Worm (Caenorhabditis elegans): Measurements from ENCODE around the gene unc-70.

Gene unc-70

DNA sequence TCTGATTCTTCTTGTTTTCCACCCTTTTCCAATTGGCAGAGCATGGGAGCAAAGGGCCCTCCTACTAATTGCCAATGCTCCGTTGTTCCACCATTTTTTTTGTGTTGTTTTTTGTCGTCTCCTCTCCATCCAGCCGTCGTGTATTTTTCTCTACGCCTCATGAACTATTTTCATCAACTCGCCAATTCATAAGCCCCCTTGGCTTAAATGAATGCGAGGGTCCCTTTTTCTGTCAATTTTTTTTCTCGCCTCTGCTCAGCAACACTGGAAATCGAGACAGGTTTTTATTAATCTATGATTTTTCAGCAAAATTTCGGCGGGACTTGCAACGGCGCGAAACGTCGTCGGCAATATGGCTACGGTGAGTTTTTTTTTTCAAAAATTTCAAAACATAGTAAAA lies at the start of gene unc-70:
Gene unc-70, plus strand, starts transcription at position 301 of the 400 bp plus-strand sequence.
- TF ChIP-seq zag-1 (tag; optimal IDR thresholded peaks at IDR 0.05) = no peak
- TF ChIP-seq nhr-77 (tag; optimal IDR thresholded peaks at IDR 0.05) = no peak
- TF ChIP-seq pqm-1 (tag; optimal IDR thresholded peaks at IDR 0.05) = no peak
- no peak for TF ChIP-seq pha-4 (tag; optimal IDR thresholded peaks at IDR 0.05)
- no peak for TF ChIP-seq ceh-28 (tag; optimal IDR thresholded peaks at IDR 0.05)
- no peak for TF ChIP-seq egl-27 (tag; optimal IDR thresholded peaks at IDR 0.05)
- no peak for TF ChIP-seq nhr-237 (tag; optimal IDR thresholded peaks at IDR 0.05)
- TF ChIP-seq tbx-2 (tag; optimal IDR thresholded peaks at IDR 0.05) = no peak
- no peak for TF ChIP-seq eor-1 (tag; optimal IDR thresholded peaks at IDR 0.05)
- no peak for TF ChIP-seq nhr-11 (tag; optimal IDR thresholded peaks at IDR 0.05)
- TF ChIP-seq ceh-82 (tag; optimal IDR thresholded peaks at IDR 0.05) = no peak
- no peak for TF ChIP-seq nhr-76 (tag; optimal IDR thresholded peaks at IDR 0.05)
- no peak for TF ChIP-seq fos-1 (tag; optimal IDR thresholded peaks at IDR 0.05)
- TF ChIP-seq elt-3 (tag; optimal IDR thresholded peaks at IDR 0.05) = no peak

DNA sequence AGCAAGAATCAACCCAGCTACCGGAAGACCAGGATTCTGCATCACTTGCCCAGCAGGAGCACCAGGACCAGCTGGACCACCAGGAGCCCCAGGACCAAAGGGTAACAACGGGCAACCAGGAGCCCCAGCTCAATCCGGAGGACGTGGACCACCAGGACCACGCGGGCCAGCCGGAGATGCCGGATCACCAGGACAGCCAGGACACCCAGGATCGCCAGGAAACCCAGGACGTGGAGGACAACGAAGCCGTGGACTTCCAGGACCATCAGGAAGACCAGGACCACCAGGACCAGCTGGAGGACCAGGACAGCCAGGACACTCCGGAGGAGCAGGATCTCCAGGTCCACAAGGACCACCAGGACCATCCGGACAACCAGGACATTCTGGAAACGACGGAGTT lies 49.6 kb upstream of the unc-70 start:
- no peak for TF ChIP-seq nhr-28 (tag; optimal IDR thresholded peaks at IDR 0.05)
- TF ChIP-seq pha-4 (tag; optimal IDR thresholded peaks at IDR 0.05) = no peak
- no peak for TF ChIP-seq mdl-1 (tag; optimal IDR thresholded peaks at IDR 0.05)
- no peak for TF ChIP-seq egl-27 (tag; optimal IDR thresholded peaks at IDR 0.05)
- no peak for TF ChIP-seq mml-1 (tag; optimal IDR thresholded peaks at IDR 0.05)
- no peak for TF ChIP-seq lin-15B (tag; optimal IDR thresholded peaks at IDR 0.05)
- TF ChIP-seq ZK546.5 (tag; optimal IDR thresholded peaks at IDR 0.05) = no peak
- no peak for TF ChIP-seq nhr-23 (tag; optimal IDR thresholded peaks at IDR 0.05)
- TF ChIP-seq zag-1 (tag; optimal IDR thresholded peaks at IDR 0.05) = no peak
- TF ChIP-seq aly-2 (tag; optimal IDR thresholded peaks at IDR 0.05) = no peak
- TF ChIP-seq unc-62 (GFP tag; optimal IDR thresholded peaks at IDR 0.05) = no peak
- TF ChIP-seq ceh-16 (tag; optimal IDR thresholded peaks at IDR 0.05) = no peak
- TF ChIP-seq lsy-12 (tag; optimal IDR thresholded peaks at IDR 0.05) = no peak
- no peak for TF ChIP-seq fkh-10 (GFP tag; optimal IDR thresholded peaks at IDR 0.05)
- TF ChIP-seq nhr-25 (tag; optimal IDR thresholded peaks at IDR 0.05) = no peak
- no peak for TF ChIP-seq fkh-2 (tag; optimal IDR thresholded peaks at IDR 0.05)
- no peak for TF ChIP-seq nhr-12 (tag; optimal IDR thresholded peaks at IDR 0.05)

DNA sequence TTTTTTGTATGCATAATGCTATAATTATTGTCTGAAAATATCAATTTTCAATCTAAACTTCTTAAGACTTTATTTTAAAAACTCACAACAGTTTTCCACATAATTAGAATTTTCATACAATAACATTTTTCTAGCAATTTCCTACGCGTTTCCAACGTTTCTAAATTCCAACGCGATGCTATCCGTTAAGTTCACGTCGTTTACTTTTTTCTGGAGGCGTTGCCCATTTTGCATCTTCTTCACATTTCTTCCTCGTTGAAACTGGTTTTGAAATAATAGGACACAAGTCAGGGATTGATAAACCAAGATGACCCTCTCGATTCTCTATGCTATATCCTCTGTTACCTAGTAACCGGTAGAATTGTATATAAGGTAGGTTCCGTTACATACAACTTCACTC lies 45.9 kb upstream of the unc-70 start, which contains the start of the genes T15B7.14 and col-143:
Gene T15B7.14, minus strand, starts transcription at position 101 of the 400 bp plus-strand sequence.
Gene col-143, plus strand, starts transcription at position 394 of the 400 bp plus-strand sequence.
- no peak for TF ChIP-seq ZK546.5 (tag; optimal IDR thresholded peaks at IDR 0.05)
- no peak for TF ChIP-seq ceh-16 (tag; optimal IDR thresholded peaks at IDR 0.05)
- no peak for TF ChIP-seq fos-1 (tag; optimal IDR thresholded peaks at IDR 0.05)
- no peak for TF ChIP-seq elt-1 (tag; optimal IDR thresholded peaks at IDR 0.05)
- no peak for TF ChIP-seq nhr-43 (tag; optimal IDR thresholded peaks at IDR 0.05; ENCODE audit: poor library complexity, severe bottlenecking)
- no peak for TF ChIP-seq ztf-4 (tag; optimal IDR thresholded peaks at IDR 0.05)
- no peak for TF ChIP-seq fkh-10 (GFP tag; optimal IDR thresholded peaks at IDR 0.05)
- TF ChIP-seq nhr-28 (tag; optimal IDR thresholded peaks at IDR 0.05) = no peak
- no peak for TF ChIP-seq fkh-2 (tag; optimal IDR thresholded peaks at IDR 0.05)
- no peak for TF ChIP-seq daf-12 (tag; optimal IDR thresholded peaks at IDR 0.05)
- no peak for TF ChIP-seq unc-39 (tag; optimal IDR thresholded peaks at IDR 0.05)

DNA sequence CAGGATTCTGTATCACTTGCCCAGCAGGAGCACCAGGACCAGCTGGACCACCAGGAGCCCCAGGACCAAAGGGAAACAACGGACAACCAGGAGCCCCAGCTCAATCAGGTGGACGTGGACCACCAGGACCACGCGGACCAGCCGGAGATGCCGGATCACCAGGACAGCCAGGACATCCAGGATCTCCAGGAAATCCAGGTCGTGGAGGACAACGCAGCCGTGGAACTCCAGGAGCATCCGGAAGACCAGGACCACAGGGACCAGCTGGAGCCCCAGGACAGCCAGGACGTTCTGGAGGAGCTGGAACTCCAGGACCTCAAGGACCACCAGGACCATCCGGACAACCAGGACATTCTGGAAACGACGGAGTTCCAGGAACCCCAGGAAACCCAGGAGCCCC lies 45.1 kb upstream of the unc-70 start:
- TF ChIP-seq nhr-77 (tag; optimal IDR thresholded peaks at IDR 0.05) (no peak), mml-1 (tag; optimal IDR thresholded peaks at IDR 0.05) (no peak), zag-1 (tag; optimal IDR thresholded peaks at IDR 0.05) (no peak), ztf-4 (tag; optimal IDR thresholded peaks at IDR 0.05) (no peak), aly-2 (tag; optimal IDR thresholded peaks at IDR 0.05) (no peak), fkh-10 (GFP tag; optimal IDR thresholded peaks at IDR 0.05) (no peak), fos-1 (tag; optimal IDR thresholded peaks at IDR 0.05) (no peak), nhr-67 (tag; optimal IDR thresholded peaks at IDR 0.05) (no peak), ceh-28 (tag; optimal IDR thresholded peaks at IDR 0.05) (no peak), pha-4 (tag; optimal IDR thresholded peaks at IDR 0.05) (no peak), hmg-11 (tag; optimal IDR thresholded peaks at IDR 0.05) (no peak), eor-1 (tag; optimal IDR thresholded peaks at IDR 0.05) (no peak), jun-1 (tag; optimal IDR thresholded peaks at IDR 0.05) (no peak), egl-27 (tag; optimal IDR thresholded peaks at IDR 0.05) (no peak), ZK546.5 (tag; optimal IDR thresholded peaks at IDR 0.05) (no peak)
